Worm (Caenorhabditis elegans) whole organism, mixed stage, embryonic: Measurements from ENCODE around the gene ccdc-47.

Experiments
- bed-3 ChIP-seq: fragments of 200-800 bp; sonication (Bioruptor generic); optimal IDR thresholded peaks from 3 replicates; lab custom pipeline; 2018; ENCODE audit warnings: mild to moderate bottlenecking, missing genetic modification characterization, moderate library complexity, missing compliant biosample characterization
- blmp-1 ChIP-seq: fragments of 150-350 bp; optimal IDR thresholded peaks from 2 replicates; lab custom pipeline; 2014; ENCODE audit warnings: missing biosample characterization, missing genetic modification characterization
- ceh-43 ChIP-seq: fragments of 200-800 bp; sonication (Bioruptor generic); optimal IDR thresholded peaks from 2 replicates; lab custom pipeline; 2018; ENCODE audit warnings: mild to moderate bottlenecking, missing genetic modification characterization, moderate library complexity, missing compliant biosample characterization
- ces-1 ChIP-seq: fragments of 150-350 bp; optimal IDR thresholded peaks from 2 replicates; lab custom pipeline; 2014; ENCODE audit warnings: missing biosample characterization, missing genetic modification reagents, missing genetic modification characterization
- cnd-1 ChIP-seq: fragments of 200-800 bp; sonication (Bioruptor generic); optimal IDR thresholded peaks from 2 replicates; lab custom pipeline; 2018; ENCODE audit warnings: mild to moderate bottlenecking, missing genetic modification characterization, missing compliant biosample characterization
- drap-1 ChIP-seq: fragments of 200-800 bp; sonication (Bioruptor generic); optimal IDR thresholded peaks from 3 replicates; lab custom pipeline; 2018; ENCODE audit warnings: mild to moderate bottlenecking, missing genetic modification characterization, missing compliant biosample characterization
- elt-1 ChIP-seq: sonication (generic microtip); optimal IDR thresholded peaks from 2 replicates; lab custom pipeline; 2017; ENCODE audit warnings: missing genetic modification characterization, mild to moderate bottlenecking, missing compliant biosample characterization, antibody characterized with exemption, moderate library complexity, borderline replicate concordance; ENCODE audit not compliant: insufficient read depth
- elt-3 ChIP-seq: fragments of 150-350 bp; optimal IDR thresholded peaks from 2 replicates; lab custom pipeline; 2014; ENCODE audit warnings: missing biosample characterization, missing genetic modification characterization
- flh-1 ChIP-seq: fragments of 200-800 bp; sonication (Bioruptor generic); optimal IDR thresholded peaks from 2 replicates; lab custom pipeline; 2018; ENCODE audit warnings: mild to moderate bottlenecking, missing genetic modification characterization, moderate library complexity, missing compliant biosample characterization
- ham-2 ChIP-seq: fragments of 200-800 bp; sonication (Bioruptor generic); optimal IDR thresholded peaks from 2 replicates; lab custom pipeline; 2018; ENCODE audit warnings: mild to moderate bottlenecking, missing genetic modification characterization, missing compliant biosample characterization
- hlh-1 ChIP-seq: fragments of 150-350 bp; optimal IDR thresholded peaks from 2 replicates; lab custom pipeline; 2014; ENCODE audit warnings: missing biosample characterization, missing genetic modification reagents, missing genetic modification characterization
- lin-13 ChIP-seq: fragments of 150-350 bp; optimal IDR thresholded peaks from 2 replicates; lab custom pipeline; 2014; ENCODE audit warnings: missing biosample characterization, missing genetic modification characterization
- lin-32 ChIP-seq: fragments of 200-800 bp; sonication (Bioruptor generic); optimal IDR thresholded peaks from 2 replicates; lab custom pipeline; 2018; ENCODE audit warnings: mild to moderate bottlenecking, missing genetic modification characterization, missing compliant biosample characterization
- lsy-2 ChIP-seq: fragments of 150-350 bp; optimal IDR thresholded peaks from 2 replicates; lab custom pipeline; 2014; ENCODE audit warnings: missing biosample characterization, missing genetic modification characterization
- mab-5 ChIP-seq: fragments of 150-350 bp; optimal IDR thresholded peaks from 2 replicates; lab custom pipeline; 2014; ENCODE audit warnings: missing biosample characterization, missing genetic modification characterization
- mls-2 ChIP-seq: sonication (generic microtip); optimal IDR thresholded peaks from 2 replicates; lab custom pipeline; 2016; ENCODE audit warnings: mild to moderate bottlenecking, missing genetic modification characterization, moderate library complexity, missing compliant biosample characterization
- nhr-12 ChIP-seq: fragments of 150-350 bp; optimal IDR thresholded peaks from 2 replicates; lab custom pipeline; 2014; ENCODE audit warnings: missing biosample characterization, missing genetic modification characterization
- nhr-2 ChIP-seq: fragments of 150-350 bp; optimal IDR thresholded peaks from 2 replicates; lab custom pipeline; 2014; ENCODE audit warnings: missing biosample characterization, missing genetic modification characterization
- nhr-237 ChIP-seq: fragments of 150-350 bp; optimal IDR thresholded peaks from 2 replicates; lab custom pipeline; 2014; ENCODE audit warnings: missing biosample characterization, missing genetic modification characterization
- nhr-28 ChIP-seq: fragments of 150-350 bp; optimal IDR thresholded peaks from 2 replicates; lab custom pipeline; 2014; ENCODE audit warnings: missing biosample characterization, missing genetic modification characterization
- sem-2 ChIP-seq: fragments of 200-800 bp; sonication (Bioruptor generic); optimal IDR thresholded peaks from 2 replicates; lab custom pipeline; 2018; ENCODE audit warnings: mild to moderate bottlenecking, missing genetic modification characterization, missing compliant biosample characterization
- sptf-1 ChIP-seq: sonication (generic microtip); optimal IDR thresholded peaks from 2 replicates; lab custom pipeline; 2017; ENCODE audit warnings: mild to moderate bottlenecking, missing genetic modification characterization, moderate library complexity, missing compliant biosample characterization
- tbx-8 ChIP-seq: fragments of 200-800 bp; sonication (Bioruptor generic); optimal IDR thresholded peaks from 2 replicates; lab custom pipeline; 2018; ENCODE audit warnings: mild to moderate bottlenecking, missing genetic modification characterization, moderate library complexity, missing compliant biosample characterization
- unc-120 ChIP-seq: sonication (generic microtip); optimal IDR thresholded peaks from 2 replicates; lab custom pipeline; 2017; ENCODE audit warnings: missing genetic modification characterization, missing compliant biosample characterization; ENCODE audit not compliant: poor library complexity, severe bottlenecking
- unc-39 ChIP-seq: fragments of 150-350 bp; optimal IDR thresholded peaks from 2 replicates; lab custom pipeline; 2014; ENCODE audit warnings: missing biosample characterization, missing genetic modification characterization
- unc-62 ChIP-seq: fragments of 150-350 bp; optimal IDR thresholded peaks from 2 replicates; lab custom pipeline; 2014; ENCODE audit warnings: missing biosample characterization, missing genetic modification reagents, missing genetic modification characterization
- zip-8 ChIP-seq: fragments of 150-350 bp; optimal IDR thresholded peaks from 2 replicates; lab custom pipeline; 2014; ENCODE audit warnings: missing biosample characterization, missing genetic modification characterization
- ztf-11 ChIP-seq: fragments of 150-350 bp; optimal IDR thresholded peaks from 2 replicates; lab custom pipeline; 2014; ENCODE audit warnings: missing biosample characterization, missing genetic modification characterization

The ccdc-47 gene

DNA sequence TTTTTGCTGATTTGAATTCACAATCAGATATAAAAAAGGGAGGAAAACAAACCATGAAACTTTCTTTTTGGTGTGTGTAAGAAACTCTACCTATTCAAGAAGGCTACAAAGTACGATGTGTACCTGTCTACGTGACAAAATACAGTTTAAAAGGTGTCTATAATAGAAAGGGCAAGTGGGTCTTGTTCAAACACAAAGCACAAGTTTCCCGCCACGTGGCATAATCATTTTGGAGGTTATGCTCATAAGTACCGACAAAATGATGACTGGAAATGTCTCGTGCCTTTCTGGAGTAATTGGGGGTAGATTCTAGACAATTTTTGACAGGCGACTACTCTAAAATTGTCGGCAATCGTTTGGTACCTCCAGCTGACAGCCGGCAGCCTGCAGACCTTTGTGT is 41.9 kb upstream of the ccdc-47 start:
- TF ChIP-seq unc-62 (GFP tag; lab: Kevin White, UChicago) = no peak
- TF ChIP-seq tbx-8 (GFP tag; lab: Kevin White, UChicago) = no peak

ce11 chrIII:3875608-3876007 is 41.2 kb upstream of the ccdc-47 start:
- TF ChIP-seq unc-120 (no peak), tbx-8 (GFP tag; lab: Kevin White, UChicago) (no peak), unc-62 (GFP tag; lab: Kevin White, UChicago) (no peak), lsy-2 (tag; lab: Kevin White, UChicago) (no peak), mls-2 (tag; lab: Kevin White, UChicago) (no peak), nhr-12 (tag; lab: Kevin White, UChicago) (no peak), blmp-1 (tag; lab: Kevin White, UChicago) (no peak), elt-1 (no peak)

- no peak for TF ChIP-seq nhr-12 (tag; lab: Kevin White, UChicago)
- peak; percentile 6 for TF ChIP-seq sptf-1 (tag; lab: Kevin White, UChicago)
- TF ChIP-seq zip-8 (tag; lab: Kevin White, UChicago) = peak; percentile 97
- peak; percentile 84 for TF ChIP-seq nhr-2 (tag; lab: Kevin White, UChicago)
- TF ChIP-seq ztf-11 = peak; percentile 3
- TF ChIP-seq, all 35 proteins: peak for 4
Observed at ce11 chrIII:3876197-3876897, 40.4 kb upstream of the ccdc-47 start.

- TF ChIP-seq bed-3 (GFP tag; lab: Kevin White, UChicago) = no peak
- TF ChIP-seq mls-2 (tag; lab: Kevin White, UChicago) = no peak
- TF ChIP-seq zip-8 (tag; lab: Kevin White, UChicago) = no peak
- TF ChIP-seq blmp-1 (tag; lab: Kevin White, UChicago) = no peak
- no peak for TF ChIP-seq lin-32
- no peak for TF ChIP-seq drap-1 (GFP tag; lab: Kevin White, UChicago)
- no peak for TF ChIP-seq sptf-1 (tag; lab: Kevin White, UChicago)
- TF ChIP-seq ces-1 = no peak
- TF ChIP-seq elt-3 = no peak
- TF ChIP-seq unc-120 = no peak
- no peak for TF ChIP-seq flh-1
- TF ChIP-seq nhr-12 (tag; lab: Kevin White, UChicago) = no peak
- TF ChIP-seq nhr-28 (tag; lab: Kevin White, UChicago) = no peak
- TF ChIP-seq cnd-1 (tag; lab: Kevin White, UChicago) = no peak
- TF ChIP-seq ztf-11 = no peak
- no peak for TF ChIP-seq nhr-237 (tag; lab: Kevin White, UChicago)
- no peak for TF ChIP-seq ceh-43
- TF ChIP-seq lin-13 (tag; lab: Kevin White, UChicago) = no peak
- TF ChIP-seq elt-1 = no peak
Observed at ce11 chrIII:3878986-3879756, 37.6 kb upstream of the ccdc-47 start.

DNA sequence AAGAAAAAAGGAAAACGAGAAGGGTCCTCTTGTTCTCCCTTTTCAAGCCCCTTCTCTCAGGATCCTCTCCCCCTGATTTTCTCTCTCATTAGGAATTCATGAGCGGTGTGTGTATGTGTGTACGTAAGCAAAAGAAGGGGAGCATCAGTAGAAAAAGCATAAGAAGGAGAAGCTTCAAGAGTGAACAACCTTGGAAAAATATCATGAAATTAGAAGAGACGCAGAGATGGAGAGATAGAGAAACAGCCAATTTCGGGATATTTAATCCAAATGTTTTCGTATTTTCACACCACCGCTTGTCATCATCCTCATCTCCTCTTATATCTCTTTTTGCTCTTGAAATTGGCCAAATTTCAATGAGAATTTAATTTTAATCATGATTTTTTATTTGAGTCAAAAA is 33.6 kb upstream of the ccdc-47 start:
- no peak for TF ChIP-seq hlh-1
- TF ChIP-seq sptf-1 (tag; lab: Kevin White, UChicago) = no peak
- TF ChIP-seq ces-1 = no peak
- no peak for TF ChIP-seq elt-1
- no peak for TF ChIP-seq lin-13 (tag; lab: Kevin White, UChicago)
- TF ChIP-seq nhr-28 (tag; lab: Kevin White, UChicago) = no peak
- no peak for TF ChIP-seq unc-39 (tag; lab: Kevin White, UChicago)
- no peak for TF ChIP-seq blmp-1 (tag; lab: Kevin White, UChicago)
- no peak for TF ChIP-seq elt-3
- no peak for TF ChIP-seq nhr-2 (tag; lab: Kevin White, UChicago)
- TF ChIP-seq drap-1 (GFP tag; lab: Kevin White, UChicago) = no peak
- no peak for TF ChIP-seq flh-1
- TF ChIP-seq sem-2 (GFP tag; lab: Kevin White, UChicago) = no peak
- no peak for TF ChIP-seq ceh-43
- TF ChIP-seq ham-2 (GFP tag; lab: Kevin White, UChicago) = no peak
- no peak for TF ChIP-seq mab-5 (tag; lab: Kevin White, UChicago)
- no peak for TF ChIP-seq cnd-1 (tag; lab: Kevin White, UChicago)
- TF ChIP-seq mls-2 (tag; lab: Kevin White, UChicago) = no peak
